Fruit fly (Drosophila melanogaster): ENCODE measurements around the gene norpA.
A peak's percentile ranks its signal among the peaks of the same experiment; 100 is the strongest.

Gene norpA

DNA sequence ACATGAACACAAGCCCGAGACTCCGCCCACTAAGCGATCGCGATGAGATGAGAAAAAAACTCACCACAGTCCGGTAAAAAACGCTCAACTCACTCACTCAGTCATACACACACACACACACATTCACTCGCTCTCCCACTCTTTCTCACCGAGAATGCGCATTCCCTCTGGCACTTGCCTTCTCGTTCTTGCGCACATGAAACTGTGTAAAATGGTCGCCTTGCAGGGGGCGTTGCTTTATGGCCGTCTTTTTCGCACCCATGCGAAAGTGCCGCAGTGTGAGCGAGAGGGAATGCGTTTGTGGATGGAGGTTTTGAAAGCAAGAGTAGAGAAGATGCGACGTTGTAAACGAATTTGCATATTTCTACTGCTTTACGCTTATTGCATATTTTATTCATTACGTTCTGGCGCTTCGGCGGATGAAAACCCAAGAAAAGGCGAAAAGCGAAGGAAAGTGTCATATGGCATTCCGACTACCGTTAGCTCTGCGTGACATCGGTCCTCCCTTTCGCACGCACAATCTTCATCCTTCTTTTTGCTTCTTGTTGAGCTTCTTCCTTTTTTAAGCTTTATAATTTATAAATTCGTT, 89.1 kb downstream of the norpA start (continued):
- TF ChIP-seq jigr1 (GFP tag; IDR thresholded peaks at IDR 0.05) (no peak), Aef1 (GFP tag; IDR thresholded peaks at IDR 0.05) (no peak), cad (GFP tag; optimal IDR thresholded peaks at IDR 0.05) (no peak), ci (GFP tag; IDR thresholded peaks at IDR 0.05) (0 out of 3 replicates have a peak, but pooled peaks have one; percentile 35), chif (GFP tag; optimal IDR thresholded peaks at IDR 0.05) (no peak), inv (GFP tag; IDR thresholded peaks at IDR 0.05; ENCODE audit: partially characterized antibody) (peak; percentile 19; the same call in 1 of the 2 replicates), CG12942 (GFP tag; optimal IDR thresholded peaks at IDR 0.05) (no peak), dimm (GFP tag; IDR thresholded peaks at IDR 0.05) (no peak), CG8089 (GFP tag; optimal IDR thresholded peaks at IDR 0.05) (no peak), gce (GFP tag; IDR thresholded peaks at IDR 0.05) (no peak), CG2116 (GFP tag; optimal IDR thresholded peaks at IDR 0.05) (no peak), psq (GFP tag; optimal IDR thresholded peaks at IDR 0.05) (no peak), tap (tag; optimal IDR thresholded peaks at IDR 0.05) (no peak), Fer2 (tag; optimal IDR thresholded peaks at IDR 0.05) (no peak), CG10543 (GFP tag; optimal IDR thresholded peaks at IDR 0.05) (no peak), insv (GFP tag; optimal IDR thresholded peaks at IDR 0.05) (peak in 1 of 2 experiments; percentile 55), Mes4 (GFP tag; optimal IDR thresholded peaks at IDR 0.05) (no peak), mirr (GFP tag; optimal IDR thresholded peaks at IDR 0.05) (no peak), btn (GFP tag; optimal IDR thresholded peaks at IDR 0.05) (no peak), ATbp (GFP tag; optimal IDR thresholded peaks at IDR 0.05) (no peak), CG13424 (tag; optimal IDR thresholded peaks at IDR 0.05) (no peak), lab (GFP tag; optimal IDR thresholded peaks at IDR 0.05) (no peak), dm (GFP tag; optimal IDR thresholded peaks at IDR 0.05) (no peak), CG10654 (GFP tag; optimal IDR thresholded peaks at IDR 0.05) (no peak), CG31365 (tag; optimal IDR thresholded peaks at IDR 0.05) (no peak), schlank (tag; optimal IDR thresholded peaks at IDR 0.05) (no peak), CG34224 (GFP tag; IDR thresholded peaks at IDR 0.05; ENCODE audit: partially characterized antibody) (no peak), Rx (GFP tag; IDR thresholded peaks at IDR 0.05) (no peak), H15 (GFP tag; IDR thresholded peaks at IDR 0.05) (no peak), CG17361 (GFP tag; IDR thresholded peaks at IDR 0.05) (no peak), GATAe (GFP tag; conservative IDR thresholded peaks at IDR 0.05) (no peak), CG7987 (GFP tag; optimal IDR thresholded peaks at IDR 0.05) (no peak), CG10366 (GFP tag; IDR thresholded peaks at IDR 0.05) (no peak), CG6254 (GFP tag; optimal IDR thresholded peaks at IDR 0.05) (no peak), CG6272 (GFP tag; IDR thresholded peaks at IDR 0.05) (no peak), Tbp (GFP tag; optimal IDR thresholded peaks at IDR 0.05) (no peak), Atf3 (GFP tag; optimal IDR thresholded peaks at IDR 0.05) (no peak), CG3995 (GFP tag; optimal IDR thresholded peaks at IDR 0.05) (no peak), cato (GFP tag; optimal IDR thresholded peaks at IDR 0.05; ENCODE audit: borderline replicate concordance) (no peak), CG4404 (GFP tag; IDR thresholded peaks at IDR 0.05) (no peak), NC2β (GFP tag; optimal IDR thresholded peaks at IDR 0.05) (no peak), CHES-1-like (GFP tag; optimal IDR thresholded peaks at IDR 0.05) (no peak), PHDP (tag; optimal IDR thresholded peaks at IDR 0.05) (no peak), Hr3 (GFP tag; optimal IDR thresholded peaks at IDR 0.05) (no peak), Side (GFP tag; optimal IDR thresholded peaks at IDR 0.05) (no peak), CG11398 (GFP tag; optimal IDR thresholded peaks at IDR 0.05) (no peak), Sry-δ (GFP tag; optimal IDR thresholded peaks at IDR 0.05) (no peak), Dbx (GFP tag; IDR thresholded peaks at IDR 0.05) (no peak), CG10147 (GFP tag; optimal IDR thresholded peaks at IDR 0.05) (no peak), gem (tag; optimal IDR thresholded peaks at IDR 0.05) (no peak), ro (GFP tag; IDR thresholded peaks at IDR 0.05) (no peak), chn (GFP tag; optimal IDR thresholded peaks at IDR 0.05) (no peak)

Measured in whole organism, embryonic.